Worm (Caenorhabditis elegans) whole organism, young adult: ENCODE measurements around the gene ugt-2.

ENCODE experiments used
- C06A6.2 ChIP-seq: fragments of 200-800 bp; sonication (Bioruptor generic); conservative IDR thresholded peaks from 2 replicates; pipeline ENCODE4 v1.3.6; 2022; ENCODE audit warnings: missing genetic modification characterization, missing compliant biosample characterization
- F10E7.11 ChIP-seq: sonication (generic microtip); optimal IDR thresholded peaks from 2 replicates; lab custom pipeline; 2017; ENCODE audit warnings: mild to moderate bottlenecking, missing genetic modification characterization, moderate library complexity, missing compliant biosample characterization
- F22D6.2 ChIP-seq: sonication (generic microtip); optimal IDR thresholded peaks from 2 replicates; lab custom pipeline; 2016; ENCODE audit warnings: mild to moderate bottlenecking, missing genetic modification characterization, missing compliant biosample characterization
- F23B12.7 ChIP-seq: sonication (generic microtip); optimal IDR thresholded peaks from 2 replicates; lab custom pipeline; 2017; ENCODE audit warnings: missing genetic modification characterization, mild to moderate bottlenecking, missing compliant biosample characterization, antibody characterized with exemption, moderate library complexity; ENCODE audit not compliant: insufficient read depth
- F37B4.10 ChIP-seq: fragments of 200-800 bp; sonication (Bioruptor generic); IDR thresholded peaks from 2 replicates; pipeline ENCODE4 v1.3.6; 2022; ENCODE audit warnings: missing genetic modification characterization, missing compliant biosample characterization
- F49E8.2 ChIP-seq: sonication (generic microtip); optimal IDR thresholded peaks from 3 replicates; lab custom pipeline; 2017; ENCODE audit warnings: missing genetic modification characterization, mild to moderate bottlenecking, missing compliant biosample characterization, antibody characterized with exemption, moderate library complexity; ENCODE audit not compliant: insufficient read depth
- F52B5.7 ChIP-seq: sonication (generic microtip); optimal IDR thresholded peaks from 2 replicates; lab custom pipeline; 2016; ENCODE audit warnings: mild to moderate bottlenecking, missing genetic modification characterization, missing compliant biosample characterization
- F57A8.1 ChIP-seq: fragments of 200-800 bp; sonication (Bioruptor generic); optimal IDR thresholded peaks from 2 replicates; lab custom pipeline; 2018; ENCODE audit warnings: mild to moderate bottlenecking, missing genetic modification characterization, moderate library complexity, missing compliant biosample characterization
- F57C9.4 ChIP-seq: sonication (generic microtip); optimal IDR thresholded peaks from 2 replicates; lab custom pipeline; 2017; ENCODE audit warnings: mild to moderate bottlenecking, missing genetic modification characterization, missing compliant biosample characterization
- T07F8.4 ChIP-seq: sonication (generic microtip); optimal IDR thresholded peaks from 2 replicates; lab custom pipeline; 2016; ENCODE audit warnings: mild to moderate bottlenecking, missing genetic modification characterization, moderate library complexity, missing compliant biosample characterization
- T26A5.8 ChIP-seq: sonication (generic microtip); optimal IDR thresholded peaks from 2 replicates; lab custom pipeline; 2016; ENCODE audit warnings: missing genetic modification characterization, missing compliant biosample characterization
- Y53F4B.3 ChIP-seq: fragments of 200-800 bp; sonication (Bioruptor generic); IDR thresholded peaks from 2 replicates; pipeline ENCODE4 v1.3.6; 2022; ENCODE audit warnings: missing genetic modification reagents, missing genetic modification characterization, missing compliant biosample characterization
- Y56A3A.18 ChIP-seq: fragments of 200-800 bp; sonication (Bioruptor generic); IDR thresholded peaks from 2 replicates; pipeline ENCODE4 v1.3.6; 2022; ENCODE audit warnings: missing genetic modification reagents, missing genetic modification characterization, missing compliant biosample characterization
- akir-1 ChIP-seq: fragments of 200-800 bp; sonication (Bioruptor generic); optimal IDR thresholded peaks from 2 replicates; lab custom pipeline; 2018; ENCODE audit warnings: mild to moderate bottlenecking, missing genetic modification characterization, moderate library complexity, missing compliant biosample characterization
- aptf-2 ChIP-seq: fragments of 200-800 bp; sonication (Bioruptor generic); conservative IDR thresholded peaks from 2 replicates; pipeline ENCODE4 v1.3.6; 2022; ENCODE audit warnings: missing genetic modification reagents, missing genetic modification characterization, missing compliant biosample characterization
- aptf-3 ChIP-seq: fragments of 200-800 bp; sonication (Bioruptor generic); IDR thresholded peaks from 2 replicates; pipeline ENCODE4 v1.3.6; 2022; ENCODE audit warnings: missing genetic modification characterization, missing compliant biosample characterization
- atf-7 ChIP-seq: sonication (generic microtip); optimal IDR thresholded peaks from 2 replicates; lab custom pipeline; 2017; ENCODE audit warnings: mild to moderate bottlenecking, missing genetic modification characterization, missing compliant biosample characterization
- attf-6 ChIP-seq: fragments of 200-800 bp; sonication (Bioruptor generic); IDR thresholded peaks from 2 replicates; pipeline ENCODE4 v1.3.6; 2022; ENCODE audit warnings: missing genetic modification reagents, missing genetic modification characterization, missing compliant biosample characterization
- bed-1 ChIP-seq: fragments of 200-800 bp; sonication (Bioruptor generic); IDR thresholded peaks from 2 replicates; pipeline ENCODE4 v1.3.6; 2022; ENCODE audit warnings: missing genetic modification reagents, missing genetic modification characterization, missing compliant biosample characterization
- ccch-3 ChIP-seq: fragments of 200-800 bp; sonication (Bioruptor generic); optimal IDR thresholded peaks from 2 replicates; lab custom pipeline; 2018; ENCODE audit warnings: mild to moderate bottlenecking, missing genetic modification characterization, missing compliant biosample characterization
- ceh-100 ChIP-seq: fragments of 200-800 bp; sonication (Bioruptor generic); IDR thresholded peaks from 2 replicates; pipeline ENCODE4 v1.3.6; 2022; ENCODE audit warnings: missing genetic modification reagents, missing genetic modification characterization, missing compliant biosample characterization
- ceh-91 ChIP-seq: fragments of 200-800 bp; sonication (Bioruptor generic); IDR thresholded peaks from 2 replicates; pipeline ENCODE4 v1.3.6; 2022; ENCODE audit warnings: missing genetic modification reagents, missing genetic modification characterization, missing compliant biosample characterization
- chd-7 ChIP-seq: sonication (generic microtip); optimal IDR thresholded peaks from 2 replicates; lab custom pipeline; 2016; ENCODE audit warnings: mild to moderate bottlenecking, missing genetic modification characterization, moderate library complexity, missing compliant biosample characterization
- efl-1 ChIP-seq: fragments of 150-350 bp; optimal IDR thresholded peaks from 2 replicates; lab custom pipeline; 2014; ENCODE audit warnings: missing biosample characterization, missing genetic modification reagents, missing genetic modification characterization
- ets-4 ChIP-seq: fragments of 200-800 bp; sonication (Bioruptor generic); optimal IDR thresholded peaks from 2 replicates; lab custom pipeline; 2018; ENCODE audit warnings: mild to moderate bottlenecking, missing genetic modification characterization, missing compliant biosample characterization
- gei-17 ChIP-seq: fragments of 200-800 bp; sonication (Bioruptor generic); optimal IDR thresholded peaks from 2 replicates; lab custom pipeline; 2018; ENCODE audit warnings: mild to moderate bottlenecking, missing genetic modification characterization, missing compliant biosample characterization
- hlh-26 ChIP-seq: fragments of 200-800 bp; sonication (Bioruptor generic); conservative IDR thresholded peaks from 2 replicates; pipeline ENCODE4 v1.3.6; 2022; ENCODE audit warnings: missing genetic modification reagents, missing genetic modification characterization, missing compliant biosample characterization
- lin-40 ChIP-seq: sonication (generic microtip); optimal IDR thresholded peaks from 2 replicates; lab custom pipeline; 2016; ENCODE audit warnings: missing genetic modification characterization, mild to moderate bottlenecking, missing compliant biosample characterization, missing genotype, missing genetic modification reagents
- lir-1 ChIP-seq: fragments of 200-800 bp; sonication (Bioruptor generic); conservative IDR thresholded peaks from 2 replicates; pipeline ENCODE4 v1.3.6; 2022; ENCODE audit warnings: missing genetic modification reagents, missing genetic modification characterization, missing compliant biosample characterization
- madf-10 ChIP-seq: sonication (generic microtip); optimal IDR thresholded peaks from 2 replicates; lab custom pipeline; 2016; ENCODE audit warnings: mild to moderate bottlenecking, missing genetic modification characterization, missing compliant biosample characterization
- madf-8 ChIP-seq: fragments of 200-800 bp; sonication (Bioruptor generic); conservative IDR thresholded peaks from 2 replicates; pipeline ENCODE4 v1.3.6; 2022; ENCODE audit warnings: missing genetic modification reagents, missing genetic modification characterization, missing compliant biosample characterization
- mcd-1 ChIP-seq: fragments of 200-800 bp; sonication (Bioruptor generic); IDR thresholded peaks from 2 replicates; pipeline ENCODE4 v1.3.6; 2022; ENCODE audit warnings: missing genetic modification reagents, missing genetic modification characterization, missing compliant biosample characterization
- mel-28 ChIP-seq: sonication (generic microtip); optimal IDR thresholded peaks from 2 replicates; lab custom pipeline; 2016; ENCODE audit warnings: borderline replicate concordance, mild to moderate bottlenecking, missing genetic modification characterization, missing compliant biosample characterization
- mes-4 ChIP-seq: sonication (generic microtip); optimal IDR thresholded peaks from 2 replicates; lab custom pipeline; 2016; ENCODE audit warnings: missing genotype, missing genetic modification characterization, missing compliant biosample characterization
- mxl-1 ChIP-seq: sonication (generic microtip); optimal IDR thresholded peaks from 2 replicates; lab custom pipeline; 2016; ENCODE audit warnings: missing genetic modification characterization, missing compliant biosample characterization
- nfya-1 ChIP-seq: sonication (generic microtip); optimal IDR thresholded peaks from 2 replicates; lab custom pipeline; 2017; ENCODE audit warnings: antibody characterized with exemption, missing compliant biosample characterization, missing genetic modification characterization, borderline replicate concordance; ENCODE audit not compliant: insufficient read depth
- nhr-120 ChIP-seq: fragments of 200-800 bp; sonication (Bioruptor generic); IDR thresholded peaks from 2 replicates; pipeline ENCODE4 v1.3.6; 2022; ENCODE audit warnings: missing genetic modification characterization, missing compliant biosample characterization
- nhr-179 ChIP-seq: sonication (generic microtip); optimal IDR thresholded peaks from 2 replicates; lab custom pipeline; 2016; ENCODE audit warnings: mild to moderate bottlenecking, missing genetic modification characterization, missing compliant biosample characterization
- nhr-27 ChIP-seq: fragments of 200-800 bp; sonication (Bioruptor generic); optimal IDR thresholded peaks from 2 replicates; lab custom pipeline; 2018; ENCODE audit warnings: mild to moderate bottlenecking, missing genetic modification characterization, moderate library complexity, missing compliant biosample characterization
- nhr-80 ChIP-seq: sonication (generic microtip); optimal IDR thresholded peaks from 2 replicates; lab custom pipeline; 2016; ENCODE audit warnings: missing genetic modification characterization, missing compliant biosample characterization
- pbrm-1 ChIP-seq: fragments of 200-800 bp; sonication (Bioruptor generic); IDR thresholded peaks from 2 replicates; pipeline ENCODE4 v1.3.6; 2022; ENCODE audit warnings: missing genetic modification reagents, missing genetic modification characterization, missing compliant biosample characterization
- pha-4 ChIP-seq: fragments of 150-350 bp; sonication (generic microtip); optimal IDR thresholded peaks from 2 replicates; lab custom pipeline; 2014; ENCODE audit warnings: missing biosample characterization, missing genetic modification reagents, missing genetic modification characterization
- rcor-1 ChIP-seq: fragments of 200-800 bp; sonication (Bioruptor generic); IDR thresholded peaks from 2 replicates; pipeline ENCODE4 v1.3.6; 2022; ENCODE audit warnings: missing genetic modification reagents, missing genetic modification characterization, missing compliant biosample characterization
- snpc-3.4 ChIP-seq: sonication (generic microtip); optimal IDR thresholded peaks from 2 replicates; lab custom pipeline; 2017; ENCODE audit warnings: missing genetic modification characterization, mild to moderate bottlenecking, missing compliant biosample characterization, antibody characterized with exemption, moderate library complexity, missing genotype, missing genetic modification reagents
- tbx-9 ChIP-seq: sonication (generic microtip); optimal IDR thresholded peaks from 2 replicates; lab custom pipeline; 2016; ENCODE audit warnings: borderline replicate concordance, missing genetic modification characterization, inconsistent platforms, missing compliant biosample characterization
- unc-62 ChIP-seq: fragments of 150-350 bp; optimal IDR thresholded peaks from 2 replicates; lab custom pipeline; 2014; ENCODE audit warnings: missing biosample characterization, missing genetic modification reagents, missing genetic modification characterization
- zfh-2 ChIP-seq: fragments of 200-800 bp; sonication (Bioruptor generic); conservative IDR thresholded peaks from 2 replicates; pipeline ENCODE4 v1.3.6; 2022; ENCODE audit warnings: missing genetic modification reagents, missing genetic modification characterization, missing compliant biosample characterization
- ztf-26 ChIP-seq: sonication (generic microtip); optimal IDR thresholded peaks from 2 replicates; lab custom pipeline; 2017; ENCODE audit warnings: missing genetic modification characterization, missing compliant biosample characterization
- ztf-6 ChIP-seq: fragments of 200-800 bp; sonication (Bioruptor generic); IDR thresholded peaks from 2 replicates; pipeline ENCODE4 v1.3.6; 2022; ENCODE audit warnings: missing genetic modification reagents, missing genetic modification characterization, missing compliant biosample characterization

ugt-2 gene

DNA sequence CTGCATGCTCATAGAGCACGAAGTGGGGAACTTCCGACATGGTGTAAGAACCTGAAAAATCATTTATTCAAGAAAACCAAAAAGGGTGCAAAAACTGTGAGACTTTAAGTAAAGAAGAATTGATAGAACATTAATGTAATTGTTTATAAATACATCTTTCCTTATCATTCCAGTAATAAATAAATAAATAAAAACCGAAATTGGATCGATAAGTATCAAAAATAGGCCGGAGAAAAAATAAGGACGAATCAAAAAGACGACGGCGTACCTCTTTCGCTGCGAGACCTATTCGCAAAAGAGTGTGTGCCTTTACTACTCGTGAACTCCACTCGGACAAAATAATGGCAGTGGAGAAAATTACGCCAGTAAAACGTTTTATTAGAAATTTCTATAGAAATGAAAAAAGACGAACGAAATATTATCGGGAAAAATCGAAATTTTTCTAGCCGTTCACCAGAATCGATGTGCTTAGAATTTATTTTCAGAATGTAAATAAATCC lies 45.6 kb upstream of the ugt-2 start, which contains the start of gene nol-56 (continued):
- TF ChIP-seq mcd-1 (GFP tag; lab: Robert Waterston, UW) = peak; percentile 78
- TF ChIP-seq mel-28 (tag; lab: Kevin White, UChicago) = no peak
- no peak for TF ChIP-seq ceh-91 (GFP tag; lab: Robert Waterston, UW)
- TF ChIP-seq T26A5.8 (tag; lab: Kevin White, UChicago) = no peak
- TF ChIP-seq efl-1 (GFP tag; lab: Kevin White, UChicago) = peak; percentile 49
- TF ChIP-seq ztf-6 (GFP tag; lab: Robert Waterston, UW) = no peak
- no peak for TF ChIP-seq atf-7
- no peak for TF ChIP-seq C06A6.2
- TF ChIP-seq T07F8.4 = no peak
- TF ChIP-seq mxl-1 = no peak
- TF ChIP-seq pha-4 (tag; lab: Kevin White, UChicago) = no peak
- TF ChIP-seq F57A8.1 (GFP tag; lab: Kevin White, UChicago) = no peak
- TF ChIP-seq nfya-1 (tag; lab: Kevin White, UChicago) = no peak
- TF ChIP-seq pbrm-1 = peak; percentile 39; the same call in 1 of the 2 replicates
- TF ChIP-seq lin-40 (tag; lab: Kevin White, UChicago) = peak; percentile 71
- no peak for TF ChIP-seq madf-8
- no peak for TF ChIP-seq ztf-26 (tag; lab: Kevin White, UChicago)
- TF ChIP-seq bed-1 (GFP tag; lab: Robert Waterston, UW) = no peak
- no peak for TF ChIP-seq ceh-100 (GFP tag; lab: Robert Waterston, UW)
- TF ChIP-seq madf-10 = peak; percentile 29
- no peak for TF ChIP-seq chd-7 (tag; lab: Kevin White, UChicago)
- TF ChIP-seq nhr-80 (tag; lab: Kevin White, UChicago) = peak; percentile 16
- TF ChIP-seq aptf-3 (GFP tag; lab: Robert Waterston, UW) = no peak
- TF ChIP-seq nhr-120 (GFP tag; lab: Robert Waterston, UW) = no peak
- no peak for TF ChIP-seq F10E7.11 (tag; lab: Kevin White, UChicago)
- TF ChIP-seq hlh-26 (GFP tag; lab: Robert Waterston, UW) = no peak
- TF ChIP-seq unc-62 (GFP tag; lab: Kevin White, UChicago) = no peak
- no peak for TF ChIP-seq tbx-9
- TF ChIP-seq aptf-2 = no peak
- TF ChIP-seq snpc-3.4 (tag; lab: Kevin White, UChicago) = no peak
- TF ChIP-seq zfh-2 (GFP tag; lab: Robert Waterston, UW) = no peak
- TF ChIP-seq F52B5.7 = no peak
- no peak for TF ChIP-seq ccch-3
- 0 out of 2 replicates have a peak, but pooled peaks have one; percentile 15 for TF ChIP-seq rcor-1
- no peak for TF ChIP-seq nhr-179
- no peak for TF ChIP-seq attf-6 (GFP tag; lab: Robert Waterston, UW)
- TF ChIP-seq mes-4 (tag; lab: Kevin White, UChicago) = no peak
- no peak for TF ChIP-seq F23B12.7 (tag; lab: Kevin White, UChicago)
- TF ChIP-seq akir-1 = no peak
- TF ChIP-seq gei-17 (GFP tag; lab: Kevin White, UChicago) = no peak
- TF ChIP-seq Y56A3A.18 (GFP tag; lab: Robert Waterston, UW) = no peak
- TF ChIP-seq F22D6.2 (tag; lab: Kevin White, UChicago) = no peak
- TF ChIP-seq F49E8.2 = no peak
- TF ChIP-seq F57C9.4 = no peak
- no peak for TF ChIP-seq F37B4.10 (GFP tag; lab: Robert Waterston, UW)
- no peak for TF ChIP-seq ets-4
- TF ChIP-seq nhr-27 (tag; lab: Kevin White, UChicago) = no peak
- TF ChIP-seq lir-1 = peak; percentile 33; the same call in 1 of the 2 replicates
- no peak for TF ChIP-seq Y53F4B.3 (GFP tag; lab: Robert Waterston, UW)
